Worm (Caenorhabditis elegans) whole organism, young adult: ENCODE data around the gene ugt-59.

Source experiments
- K11D2.4 ChIP-seq: fragments of 200-800 bp; sonication (Bioruptor generic); IDR thresholded peaks from 2 replicates; pipeline ENCODE4 v1.3.6; 2022; ENCODE audit warnings: missing genetic modification reagents, missing genetic modification characterization, missing compliant biosample characterization
- ama-1 ChIP-seq, 3 experiments: fragments of 150-350 bp in 1 of 3; sonication (generic microtip) in 2 of 3; optimal IDR thresholded peaks; 2 replicates each; lab custom pipeline; 2014 to 2018; ENCODE audit warnings: missing biosample characterization in 2 of 3, missing genetic modification characterization in 2 of 3, missing genetic modification reagents in 2 of 3
- attf-5 ChIP-seq: fragments of 200-800 bp; sonication (Bioruptor generic); optimal IDR thresholded peaks from 2 replicates; lab custom pipeline; 2018; ENCODE audit warnings: mild to moderate bottlenecking, missing genetic modification characterization, missing compliant biosample characterization
- fkh-3 ChIP-seq: sonication (generic microtip); optimal IDR thresholded peaks from 2 replicates; lab custom pipeline; 2016; ENCODE audit warnings: mild to moderate bottlenecking, missing genetic modification characterization, missing compliant biosample characterization
- mes-4 ChIP-seq: sonication (generic microtip); optimal IDR thresholded peaks from 2 replicates; lab custom pipeline; 2016; ENCODE audit warnings: missing genotype, missing genetic modification characterization, missing compliant biosample characterization
- nhr-90 ChIP-seq: sonication (generic microtip); optimal IDR thresholded peaks from 2 replicates; lab custom pipeline; 2016; ENCODE audit warnings: missing genotype, mild to moderate bottlenecking, missing genetic modification characterization, missing compliant biosample characterization
- pha-4 ChIP-seq: fragments of 150-350 bp; sonication (generic microtip); optimal IDR thresholded peaks from 2 replicates; lab custom pipeline; 2014; ENCODE audit warnings: missing biosample characterization, missing genetic modification reagents, missing genetic modification characterization
- tlf-1 ChIP-seq: fragments of 200-800 bp; sonication (Bioruptor generic); optimal IDR thresholded peaks from 2 replicates; lab custom pipeline; 2018; ENCODE audit warnings: mild to moderate bottlenecking, missing genetic modification characterization, missing compliant biosample characterization
- unc-130 ChIP-seq: sonication (generic microtip); optimal IDR thresholded peaks from 2 replicates; lab custom pipeline; 2016; ENCODE audit warnings: missing genetic modification reagents, missing genetic modification characterization, missing compliant biosample characterization
- ztf-25 ChIP-seq: fragments of 200-800 bp; sonication (Bioruptor generic); IDR thresholded peaks from 2 replicates; pipeline ENCODE4 v1.3.6; 2022; ENCODE audit warnings: missing genetic modification reagents, missing genetic modification characterization, missing compliant biosample characterization

ce11 chrIV:10391827-10392226 is 31.4 kb downstream of the ugt-59 start, which contains the start of gene spe-26:
- TF ChIP-seq ama-1 (optimal IDR thresholded peaks at IDR 0.05; lab: Kevin White, UChicago) (no peak), ama-1 (GFP tag; optimal IDR thresholded peaks at IDR 0.05; lab: Kevin White, UChicago) (no peak), fkh-3 (tag; lab: Kevin White, UChicago) (no peak), mes-4 (no peak), K11D2.4 (GFP tag; lab: Robert Waterston, UW) (no peak), unc-130 (GFP tag; lab: Kevin White, UChicago) (no peak), tlf-1 (GFP tag; lab: Kevin White, UChicago) (no peak), pha-4 (tag; lab: Kevin White, UChicago) (no peak), nhr-90 (no peak), attf-5 (GFP tag; lab: Kevin White, UChicago) (no peak), ztf-25 (GFP tag; lab: Robert Waterston, UW) (no peak)
